Worm (Caenorhabditis elegans) whole organism, L4 larva: ENCODE measurements around the gene memi-2.

Experiments used
- D1046.2 ChIP-seq: fragments of 200-800 bp; sonication (Bioruptor generic); IDR thresholded peaks from 2 replicates; pipeline ENCODE4 v1.3.6; 2022; ENCODE audit warnings: missing genetic modification characterization, missing compliant biosample characterization
- F26F4.8 ChIP-seq: fragments of 200-800 bp; sonication (Bioruptor generic); conservative IDR thresholded peaks from 2 replicates; pipeline ENCODE4 v1.3.6; 2022; ENCODE audit warnings: missing genetic modification characterization, missing compliant biosample characterization
- F44E2.7 ChIP-seq: fragments of 200-800 bp; sonication (Bioruptor generic); IDR thresholded peaks from 2 replicates; pipeline ENCODE4 v2.1.2; 2022; ENCODE audit warnings: missing genetic modification characterization, missing compliant biosample characterization
- R02D3.7 ChIP-seq: fragments of 150-350 bp; sonication (generic microtip); optimal IDR thresholded peaks from 3 replicates; lab custom pipeline; 2014; ENCODE audit warnings: missing biosample characterization, missing genetic modification characterization
- T20F7.1 ChIP-seq: fragments of 200-800 bp; sonication (Bioruptor generic); optimal IDR thresholded peaks from 2 replicates; lab custom pipeline; 2018; ENCODE audit warnings: mild to moderate bottlenecking, missing genetic modification characterization, missing compliant biosample characterization
- T26A8.4 ChIP-seq: fragments of 200-800 bp; sonication (Bioruptor generic); IDR thresholded peaks from 2 replicates; pipeline ENCODE4 v1.3.6; 2022; ENCODE audit warnings: missing genetic modification characterization, missing compliant biosample characterization
- Y75B8A.6 ChIP-seq: fragments of 200-800 bp; sonication (Bioruptor generic); IDR thresholded peaks from 2 replicates; pipeline ENCODE4 v1.3.6; 2022; ENCODE audit warnings: missing genetic modification reagents, missing genetic modification characterization, missing compliant biosample characterization
- ZK337.2 ChIP-seq: fragments of 200-800 bp; sonication (Bioruptor generic); IDR thresholded peaks from 2 replicates; pipeline ENCODE4 v1.3.6; 2022; ENCODE audit warnings: missing genetic modification reagents, missing genetic modification characterization, missing compliant biosample characterization
- aha-1 ChIP-seq: fragments of 150-350 bp; peaks from one replicate; lab custom pipeline; 2014; ENCODE audit warnings: missing biosample characterization, missing genetic modification characterization
- ama-1 ChIP-seq: fragments of 150-350 bp; optimal IDR thresholded peaks from 2 replicates; lab custom pipeline; 2014; ENCODE audit warnings: inconsistent platforms, mixed read lengths
- ceh-28 ChIP-seq: fragments of 150-350 bp; optimal IDR thresholded peaks from 2 replicates; lab custom pipeline; 2014; ENCODE audit warnings: missing biosample characterization, missing genetic modification reagents, missing genetic modification characterization
- ceh-82 ChIP-seq: sonication (generic microtip); optimal IDR thresholded peaks from 2 replicates; lab custom pipeline; 2017; ENCODE audit warnings: missing biosample characterization, missing genetic modification characterization
- ctbp-1 ChIP-seq: fragments of 200-800 bp; sonication (Bioruptor generic); IDR thresholded peaks from 2 replicates; pipeline ENCODE4 v1.3.6; 2022; ENCODE audit warnings: missing genetic modification reagents, missing genetic modification characterization, missing compliant biosample characterization
- daf-19 ChIP-seq: fragments of 200-800 bp; sonication (Bioruptor generic); conservative IDR thresholded peaks from 2 replicates; pipeline ENCODE4 v1.3.6; 2022; ENCODE audit warnings: missing genetic modification characterization, missing compliant biosample characterization
- dmd-6 ChIP-seq: fragments of 200-800 bp; sonication (Bioruptor generic); IDR thresholded peaks from 2 replicates; pipeline ENCODE4 v1.3.6; 2022; ENCODE audit warnings: missing genetic modification reagents, missing genetic modification characterization, missing compliant biosample characterization
- dve-1 ChIP-seq: sonication (generic microtip); optimal IDR thresholded peaks from 2 replicates; lab custom pipeline; 2017; ENCODE audit warnings: antibody characterized with exemption, mild to moderate bottlenecking, missing genetic modification characterization, missing compliant biosample characterization; ENCODE audit not compliant: insufficient read depth
- egl-43 ChIP-seq: fragments of 200-800 bp; sonication (Bioruptor generic); IDR thresholded peaks from 2 replicates; pipeline ENCODE4 v1.3.6; 2022; ENCODE audit warnings: missing genetic modification reagents, missing genetic modification characterization, missing compliant biosample characterization
- fkh-10 ChIP-seq: fragments of 150-350 bp; optimal IDR thresholded peaks from 2 replicates; lab custom pipeline; 2014; ENCODE audit warnings: missing biosample characterization, missing genetic modification reagents, missing genetic modification characterization
- gei-8 ChIP-seq: fragments of 200-800 bp; sonication (Bioruptor generic); optimal IDR thresholded peaks from 2 replicates; lab custom pipeline; 2018; ENCODE audit warnings: mild to moderate bottlenecking, missing genetic modification characterization, missing compliant biosample characterization
- hlh-30 ChIP-seq: sonication (generic microtip); optimal IDR thresholded peaks from 2 replicates; lab custom pipeline; 2017; ENCODE audit warnings: antibody characterized with exemption, mild to moderate bottlenecking, missing genetic modification characterization, missing compliant biosample characterization; ENCODE audit not compliant: insufficient read depth
- lim-7 ChIP-seq: fragments of 200-800 bp; sonication (Bioruptor generic); IDR thresholded peaks from 2 replicates; pipeline ENCODE4 v1.3.6; 2022; ENCODE audit warnings: missing genetic modification characterization, missing compliant biosample characterization
- lin-1 ChIP-seq: fragments of 200-800 bp; sonication (Bioruptor generic); IDR thresholded peaks from 2 replicates; pipeline ENCODE4 v1.3.6; 2022; ENCODE audit warnings: missing genetic modification reagents, missing genetic modification characterization, missing compliant biosample characterization
- lin-13 ChIP-seq: fragments of 150-350 bp; optimal IDR thresholded peaks from 2 replicates; lab custom pipeline; 2014; ENCODE audit warnings: missing biosample characterization, missing genetic modification reagents, missing genetic modification characterization
- lin-15B ChIP-seq: fragments of 150-350 bp; sonication (generic microtip); optimal IDR thresholded peaks from 3 replicates; lab custom pipeline; 2014; ENCODE audit warnings: missing biosample characterization, missing genetic modification characterization
- lin-39 ChIP-seq: fragments of 150-350 bp; optimal IDR thresholded peaks from 2 replicates; lab custom pipeline; 2014; ENCODE audit warnings: missing biosample characterization, missing genetic modification reagents, missing genetic modification characterization
- lir-3 ChIP-seq: sonication (generic microtip); optimal IDR thresholded peaks from 2 replicates; lab custom pipeline; 2016; ENCODE audit warnings: mild to moderate bottlenecking, missing genetic modification characterization, missing compliant biosample characterization
- mdl-1 ChIP-seq, 2 experiments: fragments of 150-350 bp in 1 of 2; sonication (generic microtip) in 1 of 2; optimal IDR thresholded peaks; 2 replicates each; lab custom pipeline; 2014 to 2017; ENCODE audit warnings: missing biosample characterization in 2 of 2, missing genetic modification characterization in 2 of 2
- mxl-3 ChIP-seq: fragments of 200-800 bp; sonication (Bioruptor generic); optimal IDR thresholded peaks from 2 replicates; lab custom pipeline; 2018; ENCODE audit warnings: mild to moderate bottlenecking, missing genetic modification characterization, missing compliant biosample characterization
- nhr-10 ChIP-seq: fragments of 150-350 bp; optimal IDR thresholded peaks from 2 replicates; lab custom pipeline; 2014; ENCODE audit warnings: missing biosample characterization, missing genetic modification characterization
- nhr-111 ChIP-seq: fragments of 200-800 bp; sonication (Bioruptor generic); optimal IDR thresholded peaks from 2 replicates; lab custom pipeline; 2018; ENCODE audit warnings: mild to moderate bottlenecking, missing genetic modification characterization, missing compliant biosample characterization
- nhr-28 ChIP-seq: fragments of 150-350 bp; optimal IDR thresholded peaks from 2 replicates; lab custom pipeline; 2014; ENCODE audit warnings: missing biosample characterization, missing genetic modification characterization
- nhr-41 ChIP-seq: fragments of 200-800 bp; sonication (Bioruptor generic); IDR thresholded peaks from 2 replicates; pipeline ENCODE4 v1.3.6; 2022; ENCODE audit warnings: missing genetic modification reagents, missing genetic modification characterization, missing compliant biosample characterization
- nhr-42 ChIP-seq: fragments of 200-800 bp; sonication (Bioruptor generic); IDR thresholded peaks from 2 replicates; pipeline ENCODE4 v1.3.6; 2022; ENCODE audit warnings: missing genetic modification characterization, missing compliant biosample characterization
- nhr-6 ChIP-seq: fragments of 150-350 bp; optimal IDR thresholded peaks from 2 replicates; lab custom pipeline; 2014; ENCODE audit warnings: missing biosample characterization, missing genetic modification characterization
- nhr-76 ChIP-seq: fragments of 150-350 bp; optimal IDR thresholded peaks from 2 replicates; lab custom pipeline; 2014; ENCODE audit warnings: missing biosample characterization, missing genetic modification characterization
- pha-4 ChIP-seq, 2 experiments: fragments of 150-350 bp in 1 of 2; fragments of 200-800 bp in 1 of 2; sonication (Bioruptor generic) in 1 of 2; IDR thresholded peaks in 1 of 2; optimal IDR thresholded peaks in 1 of 2; 2 replicates each; pipeline versions ENCODE4 v1.3.6 to Lab custom; 2014 to 2022; ENCODE audit warnings: missing genetic modification characterization in 2 of 2, missing genetic modification reagents in 2 of 2, missing biosample characterization in 1 of 2, missing compliant biosample characterization in 1 of 2
- pqm-1 ChIP-seq: sonication (generic microtip); optimal IDR thresholded peaks from 2 replicates; lab custom pipeline; 2017; ENCODE audit warnings: missing biosample characterization, missing genetic modification characterization
- rbr-2 ChIP-seq: sonication (generic microtip); optimal IDR thresholded peaks from 2 replicates; lab custom pipeline; 2016; ENCODE audit warnings: missing genotype, missing genetic modification characterization, missing compliant biosample characterization
- sdz-12 ChIP-seq: fragments of 200-800 bp; sonication (Bioruptor generic); optimal IDR thresholded peaks from 2 replicates; lab custom pipeline; 2018; ENCODE audit warnings: mild to moderate bottlenecking, missing genetic modification characterization, missing compliant biosample characterization
- set-16 ChIP-seq: fragments of 200-800 bp; sonication (Bioruptor generic); IDR thresholded peaks from 2 replicates; pipeline ENCODE4 v1.3.6; 2022; ENCODE audit warnings: missing genetic modification reagents, missing genetic modification characterization, missing compliant biosample characterization
- skn-1 ChIP-seq: fragments of 150-350 bp; optimal IDR thresholded peaks from 2 replicates; lab custom pipeline; 2014; ENCODE audit warnings: missing biosample characterization, missing genetic modification characterization
- snpc-1.2 ChIP-seq: fragments of 200-800 bp; sonication (Bioruptor generic); IDR thresholded peaks from 2 replicates; pipeline ENCODE4 v1.3.6; 2022; ENCODE audit warnings: missing genetic modification reagents, missing genetic modification characterization, missing compliant biosample characterization
- spr-3 ChIP-seq: fragments of 200-800 bp; sonication (Bioruptor generic); optimal IDR thresholded peaks from 2 replicates; lab custom pipeline; 2018; ENCODE audit warnings: mild to moderate bottlenecking, missing genetic modification characterization, missing compliant biosample characterization
- tra-1 ChIP-seq: fragments of 200-800 bp; sonication (Bioruptor generic); IDR thresholded peaks from 2 replicates; pipeline ENCODE4 v1.3.6; 2022; ENCODE audit warnings: missing genetic modification reagents, missing genetic modification characterization, missing compliant biosample characterization
- unc-62 ChIP-seq, 3 experiments: fragments of 150-350 bp in 1 of 3; sonication (generic microtip); optimal IDR thresholded peaks in 2 of 3; peaks in 1 of 3; 1 replicate in 1 of 3; 2 replicates in 2 of 3; lab custom pipeline; 2014 to 2017; ENCODE audit warnings: missing biosample characterization in 3 of 3, missing genetic modification characterization in 3 of 3, missing genetic modification reagents in 3 of 3, missing genotype in 1 of 3
- zfp-3 ChIP-seq: fragments of 200-800 bp; sonication (Bioruptor generic); conservative IDR thresholded peaks from 2 replicates; pipeline ENCODE4 v1.3.6; 2022; ENCODE audit warnings: missing genetic modification reagents, missing genetic modification characterization, missing compliant biosample characterization
- zip-11 ChIP-seq: fragments of 200-800 bp; sonication (Bioruptor generic); IDR thresholded peaks from 2 replicates; pipeline ENCODE4 v1.3.6; 2022; ENCODE audit warnings: missing genetic modification characterization, missing compliant biosample characterization
- ztf-7 ChIP-seq: fragments of 150-350 bp; optimal IDR thresholded peaks from 2 replicates; lab custom pipeline; 2014; ENCODE audit warnings: missing biosample characterization, missing genetic modification characterization

The memi-2 gene

ce11 chrIV:13393246-13393716 lies 7.0 kb downstream of the memi-2 start (continued):
- TF ChIP-seq hlh-30 (peak; percentile 75), lir-3 (no peak), dve-1 (tag; lab: Kevin White, UChicago) (peak; percentile 52), lin-1 (GFP tag; lab: Robert Waterston, UW) (no peak), ZK337.2 (GFP tag; lab: Robert Waterston, UW) (no peak), ctbp-1 (GFP tag; lab: Robert Waterston, UW) (no peak), ztf-7 (tag; lab: Kevin White, UChicago) (peak; percentile 22), F44E2.7 (GFP tag; lab: Robert Waterston, UW) (no peak), rbr-2 (tag; lab: Kevin White, UChicago) (no peak), ceh-28 (tag; lab: Kevin White, UChicago) (no peak), nhr-10 (tag; lab: Kevin White, UChicago) (peak; percentile 87), dmd-6 (GFP tag; lab: Robert Waterston, UW) (peak; percentile 86), unc-62 (GFP tag; optimal IDR thresholded peaks at IDR 0.05 in 1 of 2; lab: Kevin White, UChicago) (peak in 1 of 2 experiments; percentile 83), unc-62 (tag; optimal IDR thresholded peaks at IDR 0.05; lab: Kevin White, UChicago) (no peak), F26F4.8 (GFP tag; lab: Robert Waterston, UW) (no peak), ama-1 (no peak), D1046.2 (GFP tag; lab: Robert Waterston, UW) (no peak), spr-3 (GFP tag; lab: Kevin White, UChicago) (no peak), lin-39 (tag; lab: Kevin White, UChicago) (no peak), daf-19 (GFP tag; lab: Robert Waterston, UW) (no peak), Y75B8A.6 (GFP tag; lab: Robert Waterston, UW) (0 out of 2 replicates have a peak, but pooled peaks have one; percentile 57), lin-15B (tag; lab: Kevin White, UChicago) (no peak), nhr-76 (tag; lab: Kevin White, UChicago) (no peak), mxl-3 (peak; percentile 21), T20F7.1 (GFP tag; lab: Kevin White, UChicago) (peak; percentile 51)

DNA sequence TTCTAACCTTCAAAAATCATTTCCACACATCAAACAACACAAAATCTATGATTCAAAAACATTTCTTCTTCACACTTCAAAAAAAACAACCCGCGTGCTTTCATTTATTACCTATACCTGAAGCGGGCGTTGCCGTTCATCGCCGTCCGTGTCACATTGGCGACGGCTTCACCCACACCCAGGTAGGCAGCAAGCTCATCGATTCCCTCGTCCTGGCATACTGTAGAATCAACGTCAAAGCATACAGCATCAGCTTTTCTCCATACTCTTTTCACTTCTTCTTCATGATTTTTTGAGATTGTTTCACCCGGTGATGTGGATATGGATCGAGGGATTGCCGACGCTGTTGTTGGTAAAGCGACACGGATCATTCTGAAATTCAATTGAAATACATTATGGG lies 8.1 kb downstream of the memi-2 start:
- 0 out of 2 replicates have a peak, but pooled peaks have one; percentile 44 for TF ChIP-seq egl-43
- TF ChIP-seq zfp-3 (GFP tag; lab: Robert Waterston, UW) = no peak
- no peak for TF ChIP-seq nhr-41
- TF ChIP-seq aha-1 (tag; lab: Kevin White, UChicago) = peak; percentile 25
- peak; percentile 26; the same call in 1 of the 2 replicates for TF ChIP-seq set-16 (GFP tag; lab: Robert Waterston, UW)
- peak; percentile 13 for TF ChIP-seq nhr-111 (GFP tag; lab: Kevin White, UChicago)
- peak; percentile 68 for TF ChIP-seq sdz-12 (GFP tag; lab: Kevin White, UChicago)
- TF ChIP-seq ama-1 = no peak
- TF ChIP-seq nhr-42 (GFP tag; lab: Robert Waterston, UW) = 0 out of 2 replicates have a peak, but pooled peaks have one; percentile 33
- TF ChIP-seq lim-7 (GFP tag; lab: Robert Waterston, UW) = 0 out of 2 replicates have a peak, but pooled peaks have one; percentile 35
- peak; percentile 46 for TF ChIP-seq T26A8.4

DNA sequence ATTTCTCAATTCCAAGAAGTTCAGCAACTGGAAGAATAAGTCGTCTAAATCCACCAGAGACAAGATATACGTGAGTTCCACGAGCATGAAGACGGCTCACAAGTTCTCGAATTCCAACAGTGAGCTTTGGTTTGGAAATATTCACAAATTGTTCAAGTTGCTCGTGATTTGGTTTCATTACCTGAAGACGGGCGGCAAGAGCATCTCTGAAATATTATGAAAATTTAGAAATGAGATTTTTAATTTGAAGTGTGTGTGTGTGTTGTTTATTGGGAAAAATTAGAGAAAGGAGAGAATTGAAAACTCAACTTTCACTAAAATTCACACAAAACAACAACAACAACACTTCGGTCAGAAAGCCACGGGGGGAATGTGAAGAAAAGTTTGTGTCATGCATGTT lies 9.5 kb downstream of the memi-2 start:
- TF ChIP-seq F44E2.7 (GFP tag; lab: Robert Waterston, UW) (no peak), lin-13 (GFP tag; lab: Kevin White, UChicago) (no peak), aha-1 (tag; lab: Kevin White, UChicago) (peak; percentile 84), skn-1 (tag; lab: Kevin White, UChicago) (no peak), D1046.2 (GFP tag; lab: Robert Waterston, UW) (no peak), pqm-1 (no peak), tra-1 (GFP tag; lab: Robert Waterston, UW) (no peak), unc-62 (GFP tag; optimal IDR thresholded peaks at IDR 0.05 in 1 of 2; lab: Kevin White, UChicago) (peak in 1 of 2 experiments; percentile 91), unc-62 (tag; optimal IDR thresholded peaks at IDR 0.05; lab: Kevin White, UChicago) (no peak), pha-4 (GFP tag; IDR thresholded peaks at IDR 0.05; lab: Robert Waterston, UW) (no peak), pha-4 (tag; optimal IDR thresholded peaks at IDR 0.05; lab: Kevin White, UChicago) (no peak), zip-11 (GFP tag; lab: Robert Waterston, UW) (no peak), R02D3.7 (no peak), mdl-1 (tag; optimal IDR thresholded peaks at IDR 0.05; lab: Kevin White, UChicago) (no peak), snpc-1.2 (GFP tag; lab: Robert Waterston, UW) (no peak), nhr-28 (tag; lab: Kevin White, UChicago) (no peak), fkh-10 (GFP tag; lab: Kevin White, UChicago) (no peak), ceh-82 (tag; lab: Kevin White, UChicago) (no peak), nhr-6 (tag; lab: Kevin White, UChicago) (no peak), gei-8 (GFP tag; lab: Kevin White, UChicago) (peak; percentile 35), T20F7.1 (GFP tag; lab: Kevin White, UChicago) (no peak), daf-19 (GFP tag; lab: Robert Waterston, UW) (no peak)
